Worm (Caenorhabditis elegans) whole organism, L3 larva: ENCODE measurements around the gene F09E5.8.

ENCODE experiments used
- R02D3.7 ChIP-seq: fragments of 150-350 bp; optimal IDR thresholded peaks from 2 replicates; lab custom pipeline; 2014; ENCODE audit warnings: missing biosample characterization, missing genetic modification characterization
- ama-1 ChIP-seq: fragments of 150-350 bp; optimal IDR thresholded peaks from 2 replicates; lab custom pipeline; 2018
- ceh-16 ChIP-seq: sonication (generic microtip); optimal IDR thresholded peaks from 2 replicates; lab custom pipeline; 2017; ENCODE audit warnings: missing biosample characterization, missing genetic modification characterization
- ceh-28 ChIP-seq: fragments of 150-350 bp; optimal IDR thresholded peaks from 2 replicates; lab custom pipeline; 2014; ENCODE audit warnings: missing biosample characterization, missing genetic modification reagents, missing genetic modification characterization
- ceh-82 ChIP-seq: fragments of 150-350 bp; optimal IDR thresholded peaks from 2 replicates; lab custom pipeline; 2014; ENCODE audit warnings: missing biosample characterization, missing genetic modification characterization
- ceh-9 ChIP-seq: sonication (generic microtip); optimal IDR thresholded peaks from 2 replicates; lab custom pipeline; 2018; ENCODE audit warnings: missing biosample characterization, missing genetic modification characterization
- daf-12 ChIP-seq: fragments of 150-350 bp; optimal IDR thresholded peaks from 2 replicates; lab custom pipeline; 2014; ENCODE audit warnings: missing biosample characterization, missing genetic modification reagents, missing genetic modification characterization
- egl-27 ChIP-seq: sonication (generic microtip); optimal IDR thresholded peaks from 4 replicates; lab custom pipeline; 2017; ENCODE audit warnings: missing biosample characterization, missing genetic modification reagents, missing genetic modification characterization
- egl-5 ChIP-seq: fragments of 150-350 bp; optimal IDR thresholded peaks from 2 replicates; lab custom pipeline; 2017; ENCODE audit warnings: missing biosample characterization, missing genetic modification reagents, missing genetic modification characterization, inconsistent platforms
- elt-1 ChIP-seq: fragments of 150-350 bp; optimal IDR thresholded peaks from 2 replicates; lab custom pipeline; 2014; ENCODE audit warnings: missing biosample characterization, missing genetic modification characterization
- elt-2 ChIP-seq: sonication (generic microtip); optimal IDR thresholded peaks from 2 replicates; lab custom pipeline; 2016; ENCODE audit warnings: missing genetic modification reagents, mild to moderate bottlenecking, missing genetic modification characterization, missing compliant biosample characterization
- elt-3 ChIP-seq, 3 experiments: fragments of 150-350 bp in 1 of 3; sonication (generic microtip) in 2 of 3; optimal IDR thresholded peaks; 2 replicates in 2 of 3; 4 replicates in 1 of 3; lab custom pipeline; 2014 to 2017; ENCODE audit warnings: missing biosample characterization in 3 of 3, missing genetic modification characterization in 3 of 3
- eor-1 ChIP-seq, 2 experiments: fragments of 150-350 bp; optimal IDR thresholded peaks; 2 replicates each; lab custom pipeline; 2014 to 2018; ENCODE audit warnings: missing biosample characterization in 2 of 2, missing genetic modification characterization in 2 of 2
- fkh-10 ChIP-seq: sonication (generic microtip); optimal IDR thresholded peaks from 2 replicates; lab custom pipeline; 2017; ENCODE audit warnings: missing biosample characterization, missing genetic modification reagents, missing genetic modification characterization
- fkh-2 ChIP-seq: fragments of 150-350 bp; optimal IDR thresholded peaks from 2 replicates; lab custom pipeline; 2014; ENCODE audit warnings: missing biosample characterization, missing genetic modification reagents, missing genetic modification characterization
- fos-1 ChIP-seq: fragments of 150-350 bp; optimal IDR thresholded peaks from 2 replicates; lab custom pipeline; 2014; ENCODE audit warnings: missing biosample characterization, missing genetic modification characterization
- hmg-11 ChIP-seq: sonication (generic microtip); optimal IDR thresholded peaks from 2 replicates; lab custom pipeline; 2016; ENCODE audit warnings: missing genetic modification characterization, missing compliant biosample characterization
- jun-1 ChIP-seq: fragments of 150-350 bp; optimal IDR thresholded peaks from 2 replicates; lab custom pipeline; 2014; ENCODE audit warnings: missing biosample characterization, missing genetic modification reagents, missing genetic modification characterization
- lin-15B ChIP-seq: fragments of 150-350 bp; optimal IDR thresholded peaks from 2 replicates; lab custom pipeline; 2014; ENCODE audit warnings: missing biosample characterization, missing genetic modification characterization
- lin-39 ChIP-seq: fragments of 150-350 bp; optimal IDR thresholded peaks from 2 replicates; lab custom pipeline; 2018; ENCODE audit warnings: missing biosample characterization, missing genetic modification reagents, missing genetic modification characterization
- lsy-12 ChIP-seq: sonication (generic microtip); optimal IDR thresholded peaks from 2 replicates; lab custom pipeline; 2016; ENCODE audit warnings: mild to moderate bottlenecking, missing genetic modification characterization, missing compliant biosample characterization
- mdl-1 ChIP-seq: fragments of 150-350 bp; optimal IDR thresholded peaks from 2 replicates; lab custom pipeline; 2014; ENCODE audit warnings: missing biosample characterization, missing genetic modification characterization
- mml-1 ChIP-seq: fragments of 150-350 bp; sonication (generic microtip); optimal IDR thresholded peaks from 3 replicates; lab custom pipeline; 2014; ENCODE audit warnings: missing biosample characterization, missing genetic modification characterization
- nfya-1 ChIP-seq: sonication (generic microtip); optimal IDR thresholded peaks from 2 replicates; lab custom pipeline; 2017; ENCODE audit warnings: missing genetic modification characterization, mild to moderate bottlenecking, missing compliant biosample characterization, antibody characterized with exemption, moderate library complexity; ENCODE audit not compliant: insufficient read depth
- nhr-11 ChIP-seq: fragments of 150-350 bp; optimal IDR thresholded peaks from 2 replicates; lab custom pipeline; 2014; ENCODE audit warnings: missing biosample characterization, missing genetic modification characterization
- nhr-12 ChIP-seq: fragments of 150-350 bp; optimal IDR thresholded peaks from 2 replicates; lab custom pipeline; 2014; ENCODE audit warnings: missing biosample characterization, missing genetic modification characterization
- nhr-23 ChIP-seq: fragments of 150-350 bp; optimal IDR thresholded peaks from 2 replicates; lab custom pipeline; 2014; ENCODE audit warnings: missing biosample characterization, missing genetic modification reagents, missing genetic modification characterization
- nhr-237 ChIP-seq: fragments of 150-350 bp; optimal IDR thresholded peaks from 2 replicates; lab custom pipeline; 2014; ENCODE audit warnings: missing biosample characterization, missing genetic modification characterization
- nhr-25 ChIP-seq: sonication (generic microtip); optimal IDR thresholded peaks from 2 replicates; lab custom pipeline; 2017; ENCODE audit warnings: missing biosample characterization, missing genetic modification characterization
- nhr-28 ChIP-seq: fragments of 150-350 bp; optimal IDR thresholded peaks from 2 replicates; lab custom pipeline; 2014; ENCODE audit warnings: missing biosample characterization, missing genetic modification characterization
- nhr-43 ChIP-seq: sonication (generic microtip); optimal IDR thresholded peaks from 2 replicates; lab custom pipeline; 2016; ENCODE audit warnings: mild to moderate bottlenecking, missing genetic modification characterization, missing compliant biosample characterization; ENCODE audit not compliant: poor library complexity, severe bottlenecking
- nhr-67 ChIP-seq: fragments of 150-350 bp; optimal IDR thresholded peaks from 2 replicates; lab custom pipeline; 2014; ENCODE audit warnings: missing biosample characterization, missing genetic modification characterization
- nhr-76 ChIP-seq: fragments of 150-350 bp; sonication (generic microtip); optimal IDR thresholded peaks from 5 replicates; lab custom pipeline; 2014; ENCODE audit warnings: missing biosample characterization, missing genetic modification characterization
- pha-4 ChIP-seq: fragments of 150-350 bp; optimal IDR thresholded peaks from 2 replicates; lab custom pipeline; 2014; ENCODE audit warnings: missing biosample characterization, missing genetic modification reagents, missing genetic modification characterization
- pqm-1 ChIP-seq: fragments of 150-350 bp; optimal IDR thresholded peaks from 2 replicates; lab custom pipeline; 2017; ENCODE audit warnings: missing biosample characterization, missing genetic modification characterization, inconsistent platforms
- sea-2 ChIP-seq: fragments of 150-350 bp; sonication (generic microtip); optimal IDR thresholded peaks from 4 replicates; lab custom pipeline; 2014; ENCODE audit warnings: missing biosample characterization, missing genetic modification reagents, missing genetic modification characterization
- skn-1 ChIP-seq: fragments of 150-350 bp; optimal IDR thresholded peaks from 2 replicates; lab custom pipeline; 2014; ENCODE audit warnings: missing biosample characterization, missing genetic modification characterization
- snpc-4 ChIP-seq: fragments of 150-350 bp; optimal IDR thresholded peaks from 2 replicates; lab custom pipeline; 2014; ENCODE audit warnings: missing biosample characterization, missing genetic modification characterization
- tbx-2 ChIP-seq: sonication (generic microtip); optimal IDR thresholded peaks from 2 replicates; lab custom pipeline; 2016; ENCODE audit warnings: mild to moderate bottlenecking, missing genetic modification characterization, missing compliant biosample characterization
- unc-62 ChIP-seq: fragments of 150-350 bp; sonication (generic microtip); optimal IDR thresholded peaks from 4 replicates; lab custom pipeline; 2014; ENCODE audit warnings: missing biosample characterization, missing genetic modification reagents, missing genetic modification characterization
- zag-1 ChIP-seq: fragments of 150-350 bp; optimal IDR thresholded peaks from 2 replicates; lab custom pipeline; 2014; ENCODE audit warnings: missing biosample characterization, missing genetic modification characterization
- ztf-11 ChIP-seq: fragments of 150-350 bp; optimal IDR thresholded peaks from 2 replicates; lab custom pipeline; 2014; ENCODE audit warnings: missing biosample characterization, missing genetic modification characterization
- ztf-4 ChIP-seq: fragments of 150-350 bp; optimal IDR thresholded peaks from 2 replicates; lab custom pipeline; 2014; ENCODE audit warnings: missing biosample characterization, missing genetic modification characterization

Gene F09E5.8

DNA sequence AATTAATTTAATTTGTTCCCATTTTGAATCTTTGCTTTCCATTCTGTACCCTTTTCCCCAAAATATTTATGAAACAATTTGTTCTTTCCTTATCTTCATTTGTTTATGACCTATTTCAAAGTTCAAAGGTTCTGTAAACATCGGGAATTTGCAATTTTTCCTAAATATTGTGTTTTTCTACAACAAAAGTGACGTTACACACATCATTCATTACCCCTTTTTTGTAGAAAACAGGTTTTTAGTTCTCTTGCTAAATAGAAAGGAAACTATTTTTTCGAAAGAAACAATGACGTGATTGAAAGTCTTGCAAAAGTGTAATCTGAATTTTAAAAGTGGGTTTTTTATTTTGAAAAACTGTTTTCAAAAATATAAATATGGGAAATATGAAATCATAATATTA is 25.8 kb upstream of the F09E5.8 start:
- TF ChIP-seq ztf-11 (tag; lab: Kevin White, UChicago) (no peak), elt-3 (tag; optimal IDR thresholded peaks at IDR 0.05; lab: Kevin White, UChicago) (no peak), fkh-10 (GFP tag; lab: Kevin White, UChicago) (no peak), lsy-12 (tag; lab: Kevin White, UChicago) (no peak), ceh-16 (no peak), snpc-4 (no peak), fkh-2 (tag; lab: Kevin White, UChicago) (no peak), pha-4 (tag; lab: Kevin White, UChicago) (peak; percentile 5), mdl-1 (tag; lab: Kevin White, UChicago) (no peak), nhr-12 (tag; lab: Kevin White, UChicago) (no peak), elt-1 (tag; lab: Kevin White, UChicago) (peak; percentile 15)

DNA sequence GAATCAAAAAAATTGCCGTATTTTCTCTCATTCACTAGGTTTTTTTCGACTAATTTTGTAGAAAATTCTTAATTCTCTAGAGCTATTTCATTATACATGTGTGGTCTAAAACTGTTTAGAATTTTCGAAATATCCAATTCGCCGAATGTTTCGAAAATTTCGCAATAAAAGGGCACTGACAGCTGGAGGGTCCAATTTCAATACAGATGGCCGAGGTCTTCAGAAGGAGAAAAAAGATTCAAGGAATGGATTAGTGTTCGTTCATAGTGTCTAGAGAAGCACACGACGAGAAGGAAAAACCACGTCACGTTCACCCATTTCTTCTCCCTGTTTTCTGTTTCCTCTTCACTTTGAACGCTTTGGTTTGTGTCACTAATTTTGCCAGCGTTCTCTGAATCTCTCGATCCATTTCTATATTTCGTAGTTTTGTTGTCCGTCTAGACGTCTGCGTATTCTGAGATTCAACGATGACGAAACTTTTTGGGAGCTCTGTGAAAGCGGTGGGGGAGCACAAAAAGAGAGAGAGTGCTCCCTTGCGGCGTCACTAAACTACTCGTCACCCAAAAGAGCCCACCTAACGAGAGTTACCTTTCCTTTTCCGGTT is 24.3 kb upstream of the F09E5.8 start:
- TF ChIP-seq elt-1 (tag; lab: Kevin White, UChicago) (peak; percentile 5), nhr-28 (no peak), ceh-28 (tag; lab: Kevin White, UChicago) (peak; percentile 57), mml-1 (tag; lab: Kevin White, UChicago) (no peak), nhr-237 (tag; lab: Kevin White, UChicago) (no peak), pha-4 (tag; lab: Kevin White, UChicago) (peak; percentile 87), nhr-76 (tag; lab: Kevin White, UChicago) (no peak), pqm-1 (peak; percentile 13), ztf-4 (tag; lab: Kevin White, UChicago) (no peak), R02D3.7 (tag; lab: Kevin White, UChicago) (no peak), egl-5 (tag; lab: Kevin White, UChicago) (peak; percentile 29), ceh-16 (no peak), nfya-1 (tag; lab: Kevin White, UChicago) (peak; percentile 83), unc-62 (no peak), lsy-12 (tag; lab: Kevin White, UChicago) (no peak), nhr-12 (tag; lab: Kevin White, UChicago) (no peak), ceh-82 (tag; lab: Kevin White, UChicago) (no peak), snpc-4 (peak; percentile 16), sea-2 (no peak), egl-27 (tag; lab: Kevin White, UChicago) (no peak), nhr-43 (no peak), elt-2 (peak; percentile 44), tbx-2 (tag; lab: Kevin White, UChicago) (no peak), daf-12 (tag; lab: Kevin White, UChicago) (no peak), nhr-25 (no peak), nhr-11 (peak; percentile 23), ceh-9 (tag; lab: Kevin White, UChicago) (no peak), nhr-67 (tag; lab: Kevin White, UChicago) (no peak), fkh-10 (GFP tag; lab: Kevin White, UChicago) (peak; percentile 78), zag-1 (tag; lab: Kevin White, UChicago) (no peak), mdl-1 (tag; lab: Kevin White, UChicago) (peak; percentile 34), nhr-23 (tag; lab: Kevin White, UChicago) (no peak), skn-1 (tag; lab: Kevin White, UChicago) (peak; percentile 76), lin-15B (tag; lab: Kevin White, UChicago) (no peak), hmg-11 (tag; lab: Kevin White, UChicago) (peak; percentile 64), fos-1 (tag; lab: Kevin White, UChicago) (no peak), eor-1 (tag; optimal IDR thresholded peaks at IDR 0.05; lab: Kevin White, UChicago) (no peak), lin-39 (tag; lab: Kevin White, UChicago) (peak; percentile 80), fkh-2 (tag; lab: Kevin White, UChicago) (no peak), ama-1 (lab: Kevin White, UChicago) (no peak), jun-1 (tag; lab: Kevin White, UChicago) (peak; percentile 62)
